Fruit fly (Drosophila melanogaster) whole organism, embryonic: Measurements from ENCODE around the gene mus201.

ENCODE experiments used
- B-H1 ChIP-seq: fragments of 200-800 bp; sonication (Bioruptor generic); IDR thresholded peaks from 3 replicates; pipeline ENCODE4 v1.3.6; 2022; ENCODE audit warnings: missing biosample characterization, missing genetic modification characterization
- BtbVII ChIP-seq: fragments of 200-800 bp; sonication (Bioruptor generic); optimal IDR thresholded peaks from 3 replicates; lab custom pipeline; 2017; ENCODE audit warnings: missing biosample characterization, mild to moderate bottlenecking, missing genetic modification characterization
- CG10321 ChIP-seq: fragments of 200-800 bp; sonication (Bioruptor generic); IDR thresholded peaks from 2 replicates; pipeline ENCODE4 v1.3.6; 2022; ENCODE audit warnings: missing biosample characterization, missing genetic modification characterization
- CG14441 ChIP-seq: fragments of 200-800 bp; sonication (Bioruptor generic); IDR thresholded peaks from 2 replicates; pipeline ENCODE4 v1.3.6; 2022; ENCODE audit warnings: missing biosample characterization, missing genetic modification characterization
- CG14860 ChIP-seq: fragments of 200-800 bp; sonication (Bioruptor generic); IDR thresholded peaks from 3 replicates; pipeline ENCODE4 v1.3.6; 2022; ENCODE audit warnings: missing biosample characterization, missing genetic modification characterization; ENCODE audit not compliant: partially characterized antibody
- CG14965 ChIP-seq: fragments of 200-800 bp; sonication (Bioruptor generic); optimal IDR thresholded peaks from 2 replicates; lab custom pipeline; 2016; ENCODE audit warnings: missing biosample characterization, missing genetic modification characterization, borderline replicate concordance
- CG1529 ChIP-seq: fragments of 200-800 bp; sonication (Bioruptor generic); optimal IDR thresholded peaks from 3 replicates; lab custom pipeline; 2018; ENCODE audit warnings: missing biosample characterization, missing genetic modification characterization
- CG18599 ChIP-seq: fragments of 200-800 bp; sonication (Bioruptor generic); optimal IDR thresholded peaks from 3 replicates; lab custom pipeline; 2017; ENCODE audit warnings: missing biosample characterization, missing genetic modification characterization, mild to moderate bottlenecking, moderate library complexity, missing genetic modification reagents
- CG2889 ChIP-seq: fragments of 200-800 bp; sonication (Bioruptor generic); IDR thresholded peaks from 3 replicates; pipeline ENCODE4 v1.3.6; 2022; ENCODE audit warnings: missing biosample characterization, missing genetic modification characterization
- CG30431 ChIP-seq: fragments of 200-800 bp; sonication (Bioruptor generic); optimal IDR thresholded peaks from 2 replicates; lab custom pipeline; 2017; ENCODE audit warnings: missing biosample characterization, missing genetic modification characterization
- CG3163 ChIP-seq: fragments of 200-800 bp; sonication (Bioruptor generic); optimal IDR thresholded peaks from 3 replicates; lab custom pipeline; 2016; ENCODE audit warnings: missing biosample characterization, missing genetic modification characterization
- CG3407 ChIP-seq: fragments of 200-800 bp; sonication (Bioruptor generic); optimal IDR thresholded peaks from 2 replicates; lab custom pipeline; 2018; ENCODE audit warnings: missing biosample characterization, mild to moderate bottlenecking, missing genetic modification characterization
- CG4360 ChIP-seq: fragments of 200-800 bp; sonication (Bioruptor generic); IDR thresholded peaks from 2 replicates; pipeline ENCODE4 v1.3.6; 2022; ENCODE audit warnings: missing biosample characterization, missing genetic modification characterization
- CG6272 ChIP-seq: fragments of 200-800 bp; sonication (Bioruptor generic); IDR thresholded peaks from 2 replicates; pipeline ENCODE4 v1.3.6; 2022; ENCODE audit warnings: missing biosample characterization, missing genetic modification characterization
- CG8944 ChIP-seq: fragments of 200-800 bp; sonication (Bioruptor generic); optimal IDR thresholded peaks from 3 replicates; lab custom pipeline; 2016; ENCODE audit warnings: missing biosample characterization, missing genetic modification characterization
- CTCF ChIP-seq: fragments of 200-800 bp; sonication (Bioruptor generic); optimal IDR thresholded peaks from 2 replicates; lab custom pipeline; 2017; ENCODE audit warnings: missing biosample characterization, mild to moderate bottlenecking, missing genetic modification characterization, moderate library complexity
- CkIIα-i1 ChIP-seq: fragments of 200-800 bp; sonication (Bioruptor generic); IDR thresholded peaks from 2 replicates; pipeline ENCODE4 v1.3.6; 2022; ENCODE audit warnings: missing biosample characterization, missing genetic modification characterization
- Deaf1 ChIP-seq: fragments of 200-800 bp; optimal IDR thresholded peaks from 3 replicates; lab custom pipeline; 2019; ENCODE audit warnings: missing biosample characterization, mild to moderate bottlenecking, missing genetic modification characterization, moderate library complexity
- Dfd ChIP-seq, 2 experiments: fragments of >200 bp; optimal IDR thresholded peaks; 2 replicates each; lab custom pipeline; 2017; ENCODE audit warnings: missing biosample characterization in 2 of 2, missing genetic modification characterization in 2 of 2
- E2f1 ChIP-seq: fragments of 200-800 bp; sonication (Bioruptor generic); IDR thresholded peaks from 2 replicates; pipeline ENCODE4 v1.3.6; 2022; ENCODE audit warnings: missing biosample characterization, missing genetic modification characterization
- H2.0 ChIP-seq: fragments of 200-800 bp; sonication (Bioruptor generic); IDR thresholded peaks from 2 replicates; pipeline ENCODE4 v1.3.6; 2022; ENCODE audit warnings: missing biosample characterization, missing genetic modification characterization
- HLH54F ChIP-seq: fragments of 200-800 bp; sonication (Bioruptor generic); optimal IDR thresholded peaks from 3 replicates; lab custom pipeline; 2016; ENCODE audit warnings: missing biosample characterization, missing genetic modification characterization
- HmgD ChIP-seq: fragments of 200-800 bp; sonication (Bioruptor generic); optimal IDR thresholded peaks from 3 replicates; lab custom pipeline; 2016; ENCODE audit warnings: missing biosample characterization, missing genetic modification characterization
- HmgZ ChIP-seq: fragments of 200-800 bp; sonication (Bioruptor generic); optimal IDR thresholded peaks from 2 replicates; lab custom pipeline; 2018; ENCODE audit warnings: missing biosample characterization, mild to moderate bottlenecking, missing genetic modification characterization
- Hmx ChIP-seq: fragments of 200-800 bp; sonication (Bioruptor generic); optimal IDR thresholded peaks from 2 replicates; lab custom pipeline; 2016; ENCODE audit warnings: missing biosample characterization, missing genetic modification characterization
- Mad ChIP-seq: fragments of 200-800 bp; sonication (Bioruptor generic); optimal IDR thresholded peaks from 2 replicates; lab custom pipeline; 2016; ENCODE audit warnings: missing biosample characterization, missing genetic modification characterization
- Meics ChIP-seq: fragments of 200-800 bp; sonication (Bioruptor generic); optimal IDR thresholded peaks from 2 replicates; lab custom pipeline; 2017; ENCODE audit warnings: missing biosample characterization, mild to moderate bottlenecking, missing genetic modification characterization
- Neu2 ChIP-seq: fragments of 200-800 bp; sonication (Bioruptor generic); optimal IDR thresholded peaks from 3 replicates; lab custom pipeline; 2016; ENCODE audit warnings: missing biosample characterization, missing genetic modification characterization, borderline replicate concordance
- Opbp ChIP-seq: fragments of 200-800 bp; sonication (Bioruptor generic); IDR thresholded peaks from 3 replicates; pipeline ENCODE4 v1.3.6; 2022; ENCODE audit warnings: missing biosample characterization, missing genetic modification characterization; ENCODE audit not compliant: partially characterized antibody
- Pdp1 ChIP-seq, 2 experiments: fragments of 200-800 bp; sonication (Bioruptor generic); optimal IDR thresholded peaks; 3 replicates each; lab custom pipeline; 2016; ENCODE audit warnings: missing biosample characterization in 2 of 2, missing genetic modification characterization in 2 of 2, mild to moderate bottlenecking in 1 of 2, moderate library complexity in 1 of 2
- Ssrp ChIP-seq: fragments of 200-800 bp; sonication (Bioruptor generic); optimal IDR thresholded peaks from 2 replicates; lab custom pipeline; 2018; ENCODE audit warnings: missing biosample characterization, mild to moderate bottlenecking, missing genetic modification characterization, moderate library complexity
- bcd ChIP-seq: fragments of 200-800 bp; sonication (Bioruptor generic); optimal IDR thresholded peaks from 2 replicates; lab custom pipeline; 2017; ENCODE audit warnings: missing biosample characterization, mild to moderate bottlenecking, missing genetic modification characterization
- cas ChIP-seq: fragments of 200-800 bp; sonication (Bioruptor generic); IDR thresholded peaks from 2 replicates; pipeline ENCODE4 v1.3.6; 2022; ENCODE audit warnings: missing biosample characterization, missing genetic modification characterization
- cato ChIP-seq: fragments of 200-800 bp; sonication (Bioruptor generic); optimal IDR thresholded peaks from 2 replicates; lab custom pipeline; 2016; ENCODE audit warnings: missing biosample characterization, missing genetic modification characterization, borderline replicate concordance
- crol ChIP-seq: fragments of 200-800 bp; sonication (Bioruptor generic); IDR thresholded peaks from 2 replicates; pipeline ENCODE4 v1.3.6; 2022; ENCODE audit warnings: missing biosample characterization, missing genetic modification characterization
- dati ChIP-seq: fragments of 200-800 bp; sonication (Bioruptor generic); IDR thresholded peaks from 2 replicates; pipeline ENCODE4 v1.3.6; 2022; ENCODE audit warnings: missing biosample characterization, missing genetic modification characterization
- ewg ChIP-seq: fragments of 200-800 bp; sonication (Bioruptor generic); optimal IDR thresholded peaks from 3 replicates; lab custom pipeline; 2017; ENCODE audit warnings: mild to moderate bottlenecking, missing biosample characterization, missing genetic modification reagents, missing genetic modification characterization
- exex ChIP-seq: fragments of 200-800 bp; sonication (Bioruptor generic); optimal IDR thresholded peaks from 4 replicates; lab custom pipeline; 2018; ENCODE audit warnings: missing biosample characterization, mild to moderate bottlenecking, missing genetic modification characterization, moderate library complexity
- fd3F ChIP-seq: fragments of 200-800 bp; sonication (Bioruptor generic); optimal IDR thresholded peaks from 2 replicates; lab custom pipeline; 2018; ENCODE audit warnings: missing biosample characterization, mild to moderate bottlenecking, missing genetic modification characterization, moderate library complexity
- hb ChIP-seq: fragments of 200-800 bp; sonication (Bioruptor generic); IDR thresholded peaks from 3 replicates; pipeline ENCODE4 v1.3.6; 2022; ENCODE audit warnings: missing biosample characterization, missing genetic modification characterization; ENCODE audit not compliant: partially characterized antibody
- jumu ChIP-seq: fragments of 200-800 bp; sonication (Bioruptor generic); optimal IDR thresholded peaks from 3 replicates; lab custom pipeline; 2016; ENCODE audit warnings: missing biosample characterization, missing genetic modification characterization
- lmd ChIP-seq: fragments of 200-800 bp; sonication (Bioruptor generic); IDR thresholded peaks from 2 replicates; pipeline ENCODE4 v1.3.6; 2022; ENCODE audit warnings: missing biosample characterization, missing genetic modification characterization
- lola ChIP-seq, 3 experiments: fragments of >200 bp in 2 of 3; fragments of 200-800 bp in 1 of 3; sonication (Bioruptor generic) in 1 of 3; optimal IDR thresholded peaks; 2 replicates each; lab custom pipeline; 2017 to 2019; ENCODE audit warnings: missing biosample characterization in 3 of 3, missing genetic modification characterization in 3 of 3, mild to moderate bottlenecking in 1 of 3, moderate library complexity in 1 of 3
- mld ChIP-seq: fragments of 200-800 bp; sonication (Bioruptor generic); IDR thresholded peaks from 3 replicates; pipeline ENCODE4 v1.3.6; 2022; ENCODE audit warnings: missing biosample characterization, missing genetic modification characterization; ENCODE audit not compliant: partially characterized antibody
- nerfin-1 ChIP-seq: fragments of 200-800 bp; sonication (Bioruptor generic); optimal IDR thresholded peaks from 3 replicates; lab custom pipeline; 2019; ENCODE audit warnings: missing biosample characterization, mild to moderate bottlenecking, missing genetic modification characterization, moderate library complexity
- nerfin-2 ChIP-seq: fragments of 200-800 bp; sonication (Bioruptor generic); IDR thresholded peaks from 2 replicates; pipeline ENCODE4 v1.3.6; 2022; ENCODE audit warnings: missing biosample characterization, missing genetic modification characterization; ENCODE audit not compliant: partially characterized antibody
- oc ChIP-seq: fragments of 200-800 bp; sonication (Bioruptor generic); optimal IDR thresholded peaks from 2 replicates; lab custom pipeline; 2018; ENCODE audit warnings: missing biosample characterization, mild to moderate bottlenecking, missing genetic modification characterization, moderate library complexity
- pum ChIP-seq: fragments of 200-800 bp; sonication (Bioruptor generic); optimal IDR thresholded peaks from 2 replicates; lab custom pipeline; 2016; ENCODE audit warnings: missing biosample characterization, missing genetic modification characterization
- sens ChIP-seq: fragments of 200-800 bp; sonication (Bioruptor generic); peaks from one replicate; lab custom pipeline; 2016; ENCODE audit warnings: missing biosample characterization, missing genetic modification characterization
- sug ChIP-seq: fragments of 200-800 bp; optimal IDR thresholded peaks from 2 replicates; lab custom pipeline; 2019; ENCODE audit warnings: missing biosample characterization, mild to moderate bottlenecking, missing genetic modification characterization, moderate library complexity
- wek ChIP-seq: fragments of 200-800 bp; sonication (Bioruptor generic); optimal IDR thresholded peaks from 3 replicates; lab custom pipeline; 2018; ENCODE audit warnings: missing biosample characterization, mild to moderate bottlenecking, missing genetic modification characterization, moderate library complexity

Gene mus201

DNA sequence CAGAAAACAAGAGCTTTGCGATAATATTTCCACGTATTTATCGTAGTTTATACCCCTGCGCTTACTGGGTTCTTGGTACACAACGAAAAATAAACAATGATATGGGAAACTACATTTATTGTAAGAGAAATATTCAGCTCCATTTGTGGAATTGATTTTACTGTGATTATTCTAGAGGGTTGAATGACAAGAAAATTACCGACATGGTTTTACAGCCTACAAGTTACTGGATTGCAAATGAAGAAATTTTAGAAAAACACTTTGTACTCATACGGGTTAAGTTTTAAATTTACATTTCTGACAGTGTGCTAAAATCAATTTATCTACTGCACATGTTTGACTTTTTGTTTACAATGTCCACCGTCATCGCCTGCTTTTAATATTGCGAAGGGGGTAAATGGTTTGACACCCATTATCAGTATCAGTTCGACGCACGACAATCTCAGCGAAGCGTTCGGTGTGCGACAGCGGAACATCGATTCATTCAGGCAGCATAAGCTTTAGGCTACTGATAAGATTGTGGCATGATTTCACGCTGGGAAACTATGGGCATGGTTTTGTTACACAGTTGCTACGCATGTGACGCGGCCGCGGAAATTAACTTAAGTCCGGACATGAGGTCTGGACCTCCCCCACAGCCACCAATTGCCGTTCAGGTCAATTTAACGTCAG lies 23.9 kb downstream of the mus201 start (continued):
- TF ChIP-seq CG2889 (GFP tag; lab: Robert Waterston, UW) (no peak), CG14441 (no peak), lmd (GFP tag; lab: Robert Waterston, UW) (no peak), sens (GFP tag; lab: Kevin White, UChicago) (peak; percentile 72), CG6272 (no peak), Deaf1 (tag; lab: Kevin White, UChicago) (no peak), CkIIα-i1 (GFP tag; lab: Robert Waterston, UW) (no peak), Opbp (no peak), sug (peak; percentile 85), Hmx (GFP tag; lab: Kevin White, UChicago) (no peak), pum (GFP tag; lab: Kevin White, UChicago) (no peak), hb (GFP tag; lab: Robert Waterston, UW) (no peak), HmgZ (tag; lab: Kevin White, UChicago) (peak; percentile 23), wek (GFP tag; lab: Kevin White, UChicago) (no peak), Pdp1 (GFP tag; optimal IDR thresholded peaks at IDR 0.05; lab: Kevin White, UChicago) (peak in 1 of 2 experiments; percentile 39), CG8944 (GFP tag; lab: Kevin White, UChicago) (no peak), CG30431 (no peak), jumu (GFP tag; lab: Kevin White, UChicago) (no peak), mld (no peak), fd3F (GFP tag; lab: Kevin White, UChicago) (peak; percentile 13), oc (tag; lab: Kevin White, UChicago) (no peak), CG14860 (GFP tag; lab: Robert Waterston, UW) (no peak), nerfin-2 (GFP tag; lab: Robert Waterston, UW) (no peak), cato (GFP tag; lab: Kevin White, UChicago) (no peak), Meics (GFP tag; lab: Kevin White, UChicago) (peak; percentile 64), Neu2 (GFP tag; lab: Kevin White, UChicago) (no peak), cas (no peak), Dfd (GFP tag; optimal IDR thresholded peaks at IDR 0.05; lab: Kevin White, UChicago) (no peak), lola (GFP tag; optimal IDR thresholded peaks at IDR 0.05; lab: Kevin White, UChicago) (peak in 1 of 3 experiments; percentile 4), CG3407 (peak; percentile 15), bcd (GFP tag; lab: Kevin White, UChicago) (peak; percentile 9), nerfin-1 (tag; lab: Kevin White, UChicago) (peak; percentile 16), crol (no peak), HLH54F (GFP tag; lab: Kevin White, UChicago) (no peak), B-H1 (GFP tag; lab: Robert Waterston, UW) (no peak), exex (tag; lab: Kevin White, UChicago) (peak; percentile 74), CTCF (GFP tag; lab: Kevin White, UChicago) (no peak), E2f1 (no peak), CG18599 (GFP tag; lab: Kevin White, UChicago) (peak; percentile 42), CG10321 (GFP tag; lab: Robert Waterston, UW) (no peak), CG1529 (GFP tag; lab: Kevin White, UChicago) (no peak), CG14965 (GFP tag; lab: Kevin White, UChicago) (no peak), ewg (GFP tag; lab: Kevin White, UChicago) (peak; percentile 1), CG4360 (no peak), H2.0 (no peak), dati (GFP tag; lab: Robert Waterston, UW) (no peak), HmgD (GFP tag; lab: Kevin White, UChicago) (no peak), BtbVII (peak; percentile 21), CG3163 (GFP tag; lab: Kevin White, UChicago) (no peak), Ssrp (tag; lab: Kevin White, UChicago) (no peak), Mad (GFP tag; lab: Kevin White, UChicago) (no peak)
